Worm (Caenorhabditis elegans) whole organism, L2 larva: ENCODE data around the gene M05D6.8.

Experiments
- ceh-82 ChIP-seq: fragments of 150-350 bp; optimal IDR thresholded peaks from 2 replicates; lab custom pipeline; 2014; ENCODE audit warnings: missing biosample characterization, missing genetic modification characterization
- elt-1 ChIP-seq: fragments of 150-350 bp; optimal IDR thresholded peaks from 2 replicates; lab custom pipeline; 2014; ENCODE audit warnings: missing biosample characterization, missing genetic modification characterization
- fos-1 ChIP-seq: fragments of 150-350 bp; optimal IDR thresholded peaks from 2 replicates; lab custom pipeline; 2014; ENCODE audit warnings: missing biosample characterization, missing genetic modification characterization
- lin-11 ChIP-seq: fragments of 150-350 bp; sonication (generic microtip); optimal IDR thresholded peaks from 2 replicates; lab custom pipeline; 2014; ENCODE audit warnings: missing biosample characterization, missing genetic modification characterization, inconsistent platforms, mixed read lengths

- TF ChIP-seq ceh-82 (tag; lab: Kevin White, UChicago) (no peak), elt-1 (tag; lab: Kevin White, UChicago) (no peak), lin-11 (tag; lab: Kevin White, UChicago) (no peak), fos-1 (tag; lab: Kevin White, UChicago) (no peak)
Measured at ce11 chrII:8456094-8456493, 14.9 kb downstream of the M05D6.8 start, which contains the start of gene F22B5.6.
